Fruit fly (Drosophila melanogaster): ENCODE measurements around the gene mRpS24.

Gene mRpS24

dm6 chr3R:24134580-24134979, 28.8 kb downstream of the mRpS24 start, which contains the start of gene Sec10 (continued):
- TF ChIP-seq CG4707 (GFP tag; optimal IDR thresholded peaks at IDR 0.05): peak; percentile 12
- TF ChIP-seq stwl (tag; optimal IDR thresholded peaks at IDR 0.05): peak; percentile 73
- peak; percentile 67 for TF ChIP-seq Med (GFP tag)
- no peak for TF ChIP-seq CG9876 (GFP tag; optimal IDR thresholded peaks at IDR 0.05)
- no peak for TF ChIP-seq CG31224 (GFP tag; IDR thresholded peaks at IDR 0.05)
- no peak for TF ChIP-seq CG6765 (GFP tag; optimal IDR thresholded peaks at IDR 0.05)
- TF ChIP-seq CG7271 (tag; optimal IDR thresholded peaks at IDR 0.05): peak; percentile 11
- no peak for TF ChIP-seq ato (GFP tag; IDR thresholded peaks at IDR 0.05; ENCODE audit: partially characterized antibody)
- TF ChIP-seq D19A (tag; optimal IDR thresholded peaks at IDR 0.05): no peak
- no peak for TF ChIP-seq CG11093 (GFP tag; IDR thresholded peaks at IDR 0.05)
- peak; percentile 55 for TF ChIP-seq lbe (GFP tag; optimal IDR thresholded peaks at IDR 0.05)
- no peak for TF ChIP-seq CG7745 (tag; optimal IDR thresholded peaks at IDR 0.05)
- TF ChIP-seq unpg (GFP tag; optimal IDR thresholded peaks at IDR 0.05): no peak
- TF ChIP-seq onecut (GFP tag; IDR thresholded peaks at IDR 0.05): no peak
- peak; percentile 17 for TF ChIP-seq CG15514 (GFP tag; optimal IDR thresholded peaks at IDR 0.05)
- TF ChIP-seq CG18599 (GFP tag; optimal IDR thresholded peaks at IDR 0.05): no peak
- TF ChIP-seq da (GFP tag; optimal IDR thresholded peaks at IDR 0.05): no peak
- TF ChIP-seq slou (GFP tag; optimal IDR thresholded peaks at IDR 0.05): no peak
- no peak for TF ChIP-seq E2f1 (GFP tag; IDR thresholded peaks at IDR 0.05)
- peak; percentile 43 for TF ChIP-seq CG4617 (GFP tag; optimal IDR thresholded peaks at IDR 0.05; ENCODE audit: borderline replicate concordance)
- TF ChIP-seq CG1603 (tag; optimal IDR thresholded peaks at IDR 0.05): no peak
- TF ChIP-seq Eip74EF (GFP tag; optimal IDR thresholded peaks at IDR 0.05): no peak
- TF ChIP-seq zfh1 (GFP tag; IDR thresholded peaks at IDR 0.05): no peak
- no peak for TF ChIP-seq CG17568 (GFP tag; optimal IDR thresholded peaks at IDR 0.05)
- TF ChIP-seq CG7987 (GFP tag; optimal IDR thresholded peaks at IDR 0.05): peak; percentile 3
- TF ChIP-seq HLH4C (GFP tag; IDR thresholded peaks at IDR 0.05; ENCODE audit: partially characterized antibody): no peak
- no peak for TF ChIP-seq psq (GFP tag; optimal IDR thresholded peaks at IDR 0.05)
- TF ChIP-seq Nf-YA (GFP tag; IDR thresholded peaks at IDR 0.05): no peak
- no peak for TF ChIP-seq Mes4 (GFP tag; optimal IDR thresholded peaks at IDR 0.05)
- TF ChIP-seq Dbx (GFP tag; IDR thresholded peaks at IDR 0.05): no peak
- no peak for TF ChIP-seq Fer2 (tag; optimal IDR thresholded peaks at IDR 0.05)
- no peak for TF ChIP-seq Ada2b (GFP tag; IDR thresholded peaks at IDR 0.05)
- no peak for TF ChIP-seq Spps (tag; optimal IDR thresholded peaks at IDR 0.05)
- TF ChIP-seq Bdp1 (GFP tag; optimal IDR thresholded peaks at IDR 0.05): no peak
- TF ChIP-seq CG8089 (GFP tag; optimal IDR thresholded peaks at IDR 0.05): no peak
- no peak for TF ChIP-seq ATbp (GFP tag; optimal IDR thresholded peaks at IDR 0.05)
- TF ChIP-seq CG13894 (tag; optimal IDR thresholded peaks at IDR 0.05): no peak
- TF ChIP-seq CG8924 (tag; optimal IDR thresholded peaks at IDR 0.05): no peak
- TF ChIP-seq kay (GFP tag; optimal IDR thresholded peaks at IDR 0.05): no peak
- no peak for TF ChIP-seq CG3065 (GFP tag; optimal IDR thresholded peaks at IDR 0.05)
- no peak for TF ChIP-seq gro (GFP tag; optimal IDR thresholded peaks at IDR 0.05)
- TF ChIP-seq CG7928 (GFP tag; optimal IDR thresholded peaks at IDR 0.05): no peak
- TF ChIP-seq Trl (optimal IDR thresholded peaks at IDR 0.05): no peak
- TF ChIP-seq Trl (GFP tag; optimal IDR thresholded peaks at IDR 0.05): no peak
- TF ChIP-seq CG6654 (GFP tag; optimal IDR thresholded peaks at IDR 0.05): no peak
- TF ChIP-seq lov (optimal IDR thresholded peaks at IDR 0.05): no peak
- no peak for TF ChIP-seq lov (GFP tag; IDR thresholded peaks at IDR 0.05)
- TF ChIP-seq Pdp1 (GFP tag; optimal IDR thresholded peaks at IDR 0.05): peak in 1 of 2 experiments; percentile 99
- TF ChIP-seq aop (GFP tag; IDR thresholded peaks at IDR 0.05): no peak
- peak; percentile 83 for TF ChIP-seq YL-1 (GFP tag; optimal IDR thresholded peaks at IDR 0.05)
- TF ChIP-seq Atf3 (GFP tag; optimal IDR thresholded peaks at IDR 0.05): no peak
- TF ChIP-seq Adf1 (GFP tag; IDR thresholded peaks at IDR 0.05): no peak
